Fruit fly (Drosophila melanogaster): ENCODE measurements around the gene CG32579.

The CG32579 gene

dm6 chrX:16288492-16288964, 34.6 kb upstream of the CG32579 start, which contains the start of the genes CG32576 and caz (continued):
- TF ChIP-seq tup (GFP tag; optimal IDR thresholded peaks at IDR 0.05) (peak; percentile 9), CG12769 (tag; optimal IDR thresholded peaks at IDR 0.05) (no peak), Nf-YA (GFP tag; IDR thresholded peaks at IDR 0.05) (no peak), CG13775 (GFP tag; optimal IDR thresholded peaks at IDR 0.05) (no peak), NfI (GFP tag; optimal IDR thresholded peaks at IDR 0.05) (peak; percentile 40), CG32772 (GFP tag; IDR thresholded peaks at IDR 0.05) (no peak), ken (GFP tag; IDR thresholded peaks at IDR 0.05) (0 out of 3 replicates have a peak, but pooled peaks have one; percentile 34), Atf-2 (GFP tag; optimal IDR thresholded peaks at IDR 0.05) (no peak), Atf3 (GFP tag; optimal IDR thresholded peaks at IDR 0.05) (no peak), dm (GFP tag; optimal IDR thresholded peaks at IDR 0.05) (no peak), zen (tag; optimal IDR thresholded peaks at IDR 0.05) (peak; percentile 73), vfl (GFP tag; optimal IDR thresholded peaks at IDR 0.05) (peak; percentile 15), HLH4C (GFP tag; IDR thresholded peaks at IDR 0.05; ENCODE audit: partially characterized antibody) (peak; percentile 55; the same call in 2 of the 3 replicates), ac (GFP tag; optimal IDR thresholded peaks at IDR 0.05) (no peak), jigr1 (GFP tag; IDR thresholded peaks at IDR 0.05) (no peak), pan (optimal IDR thresholded peaks at IDR 0.05) (no peak), pan (GFP tag; optimal IDR thresholded peaks at IDR 0.05 in 1 of 2, IDR thresholded peaks at IDR 0.05 in 1 of 2) (no peak), CG17328 (GFP tag; IDR thresholded peaks at IDR 0.05) (no peak), stwl (tag; optimal IDR thresholded peaks at IDR 0.05) (peak; percentile 83), Sox102F (GFP tag; optimal IDR thresholded peaks at IDR 0.05) (no peak), Dbx (GFP tag; IDR thresholded peaks at IDR 0.05) (no peak; the same call in 2 of the 3 replicates), CG1602 (GFP tag; optimal IDR thresholded peaks at IDR 0.05) (no peak), wor (GFP tag; IDR thresholded peaks at IDR 0.05) (no peak), vnd (GFP tag; IDR thresholded peaks at IDR 0.05; ENCODE audit: partially characterized antibody) (peak; percentile 56; the same call in 2 of the 3 replicates), nerfin-2 (GFP tag; IDR thresholded peaks at IDR 0.05; ENCODE audit: partially characterized antibody) (no peak), sob (GFP tag; IDR thresholded peaks at IDR 0.05) (peak; percentile 39; the same call in 1 of the 2 replicates), ro (GFP tag; IDR thresholded peaks at IDR 0.05) (no peak), Mad (GFP tag; optimal IDR thresholded peaks at IDR 0.05) (no peak), CG6689 (GFP tag; IDR thresholded peaks at IDR 0.05) (0 out of 2 replicates have a peak, but pooled peaks have one; percentile 11), CG17359 (tag; optimal IDR thresholded peaks at IDR 0.05) (no peak), CG10959 (GFP tag; IDR thresholded peaks at IDR 0.05) (no peak), sqz (GFP tag; optimal IDR thresholded peaks at IDR 0.05) (no peak), CG7745 (tag; optimal IDR thresholded peaks at IDR 0.05) (no peak), crc (GFP tag; optimal IDR thresholded peaks at IDR 0.05) (no peak), chinmo (GFP tag; IDR thresholded peaks at IDR 0.05; ENCODE audit: partially characterized antibody) (no peak), CkIIα-i1 (GFP tag; IDR thresholded peaks at IDR 0.05) (no peak), CG1832 (GFP tag; optimal IDR thresholded peaks at IDR 0.05) (no peak), rib (GFP tag; IDR thresholded peaks at IDR 0.05) (no peak), wek (GFP tag; optimal IDR thresholded peaks at IDR 0.05) (no peak), chif (GFP tag; optimal IDR thresholded peaks at IDR 0.05) (peak in 1 of 2 experiments; percentile 16), zf30C (GFP tag; optimal IDR thresholded peaks at IDR 0.05) (no peak), Dek (tag; optimal IDR thresholded peaks at IDR 0.05) (no peak), CG10267 (tag; optimal IDR thresholded peaks at IDR 0.05) (peak; percentile 96), Rfx (GFP tag; IDR thresholded peaks at IDR 0.05) (peak; percentile 30; the same call in 1 of the 2 replicates), ssp (GFP tag; IDR thresholded peaks at IDR 0.05) (no peak), CHES-1-like (GFP tag; optimal IDR thresholded peaks at IDR 0.05) (no peak), CG30431 (GFP tag; optimal IDR thresholded peaks at IDR 0.05) (no peak), CG11560 (tag; IDR thresholded peaks at IDR 0.05) (no peak), crp (GFP tag; optimal IDR thresholded peaks at IDR 0.05) (peak; percentile 2 to 88), CG6254 (GFP tag; optimal IDR thresholded peaks at IDR 0.05) (peak; percentile 3), B-H1 (GFP tag; IDR thresholded peaks at IDR 0.05) (no peak)
